Worm (Caenorhabditis elegans) whole organism, mixed stage, embryonic: ENCODE measurements around the gene F46C8.1.

Experiments used
- blmp-1 ChIP-seq: fragments of 150-350 bp; optimal IDR thresholded peaks from 2 replicates; lab custom pipeline; 2014; ENCODE audit warnings: missing biosample characterization, missing genetic modification characterization
- elt-3 ChIP-seq: fragments of 150-350 bp; optimal IDR thresholded peaks from 2 replicates; lab custom pipeline; 2014; ENCODE audit warnings: missing biosample characterization, missing genetic modification characterization
- flh-1 ChIP-seq: fragments of 200-800 bp; sonication (Bioruptor generic); optimal IDR thresholded peaks from 2 replicates; lab custom pipeline; 2018; ENCODE audit warnings: mild to moderate bottlenecking, missing genetic modification characterization, moderate library complexity, missing compliant biosample characterization
- lin-13 ChIP-seq: fragments of 150-350 bp; optimal IDR thresholded peaks from 2 replicates; lab custom pipeline; 2014; ENCODE audit warnings: missing biosample characterization, missing genetic modification characterization
- lsy-2 ChIP-seq: fragments of 150-350 bp; optimal IDR thresholded peaks from 2 replicates; lab custom pipeline; 2014; ENCODE audit warnings: missing biosample characterization, missing genetic modification characterization
- mab-5 ChIP-seq: fragments of 150-350 bp; optimal IDR thresholded peaks from 2 replicates; lab custom pipeline; 2014; ENCODE audit warnings: missing biosample characterization, missing genetic modification characterization
- nhr-12 ChIP-seq: fragments of 150-350 bp; optimal IDR thresholded peaks from 2 replicates; lab custom pipeline; 2014; ENCODE audit warnings: missing biosample characterization, missing genetic modification characterization
- nhr-237 ChIP-seq: fragments of 150-350 bp; optimal IDR thresholded peaks from 2 replicates; lab custom pipeline; 2014; ENCODE audit warnings: missing biosample characterization, missing genetic modification characterization
- nhr-28 ChIP-seq: fragments of 150-350 bp; optimal IDR thresholded peaks from 2 replicates; lab custom pipeline; 2014; ENCODE audit warnings: missing biosample characterization, missing genetic modification characterization
- snpc-4 ChIP-seq: fragments of 150-350 bp; optimal IDR thresholded peaks from 2 replicates; lab custom pipeline; 2014; ENCODE audit warnings: missing biosample characterization, missing genetic modification characterization
- unc-62 ChIP-seq: fragments of 150-350 bp; optimal IDR thresholded peaks from 2 replicates; lab custom pipeline; 2014; ENCODE audit warnings: missing biosample characterization, missing genetic modification reagents, missing genetic modification characterization

ce11 chrX:7540033-7540432 is 8.2 kb upstream of the F46C8.1 start, which contains the start of gene glb-16:
- TF ChIP-seq elt-3 (tag; lab: Kevin White, UChicago) (no peak), unc-62 (GFP tag; lab: Kevin White, UChicago) (no peak), snpc-4 (tag; lab: Kevin White, UChicago) (no peak), lin-13 (tag; lab: Kevin White, UChicago) (no peak), mab-5 (tag; lab: Kevin White, UChicago) (no peak), lsy-2 (no peak), flh-1 (GFP tag; lab: Kevin White, UChicago) (no peak), blmp-1 (tag; lab: Kevin White, UChicago) (no peak), nhr-12 (tag; lab: Kevin White, UChicago) (no peak), nhr-237 (tag; lab: Kevin White, UChicago) (no peak), nhr-28 (no peak)
